Worm (Caenorhabditis elegans) whole organism, L4/young adult: ENCODE measurements around the gene E02A10.3.

Source experiments
- dao-5 ChIP-seq: sonication (generic microtip); optimal IDR thresholded peaks from 2 replicates; lab custom pipeline; 2016; ENCODE audit warnings: missing genotype, missing genetic modification characterization, moderate library complexity, missing compliant biosample characterization
- him-1 ChIP-seq: sonication (generic microtip); optimal IDR thresholded peaks from 2 replicates; lab custom pipeline; 2016; ENCODE audit warnings: missing genotype, missing genetic modification reagents, missing genetic modification characterization, missing compliant biosample characterization

- TF ChIP-seq dao-5 (tag; lab: Kevin White, UChicago) (no peak), him-1 (tag; lab: Kevin White, UChicago) (no peak)
Observed at ce11 chrV:12636248-12636647, 56.8 kb downstream of the E02A10.3 start.
